Worm (Caenorhabditis elegans): ENCODE results near the gene F09E10.6.

Gene F09E10.6

DNA sequence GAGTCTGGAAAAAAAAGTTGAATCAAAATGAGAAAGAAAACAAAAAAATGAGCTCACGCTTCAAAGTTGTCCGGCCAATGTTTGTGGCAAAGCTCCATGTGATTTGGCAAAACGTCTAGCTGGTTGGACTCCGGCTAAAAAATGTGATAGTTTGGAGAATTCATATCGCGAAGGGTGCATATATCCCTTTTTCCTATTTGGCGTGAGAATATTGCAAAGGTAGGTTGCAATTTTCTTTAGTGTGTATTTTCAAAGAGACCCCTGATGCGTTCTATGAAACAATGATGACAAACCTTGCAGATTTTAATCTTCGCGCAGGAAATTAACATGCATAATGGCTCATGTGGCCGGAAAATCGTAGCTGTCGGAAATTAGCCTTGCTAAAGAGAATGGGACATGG is 5.3 kb downstream of the F09E10.6 start:
- TF ChIP-seq nhr-20 (tag; optimal IDR thresholded peaks at IDR 0.05) (no peak), nhr-47 (tag; optimal IDR thresholded peaks at IDR 0.05) (peak; percentile 58), snu-23 (GFP tag; optimal IDR thresholded peaks at IDR 0.05) (peak; percentile 51), unc-86 (tag; optimal IDR thresholded peaks at IDR 0.05) (no peak), dpl-1 (GFP tag; optimal IDR thresholded peaks at IDR 0.05) (no peak), ceh-82 (tag; optimal IDR thresholded peaks at IDR 0.05) (peak in 1 of 3 experiments; percentile 3), fkh-10 (GFP tag; optimal IDR thresholded peaks at IDR 0.05) (no peak), zag-1 (tag; optimal IDR thresholded peaks at IDR 0.05) (no peak), efl-1 (optimal IDR thresholded peaks at IDR 0.05) (no peak), efl-1 (GFP tag; optimal IDR thresholded peaks at IDR 0.05 in 1 of 2) (peak in 1 of 2 experiments; percentile 27), nhr-71 (tag; optimal IDR thresholded peaks at IDR 0.05) (peak; percentile 7), ets-5 (GFP tag; IDR thresholded peaks at IDR 0.05) (no peak), skn-1 (tag; optimal IDR thresholded peaks at IDR 0.05) (peak; percentile 23), rnt-1 (tag; optimal IDR thresholded peaks at IDR 0.05) (peak; percentile 13), nhr-90 (tag; optimal IDR thresholded peaks at IDR 0.05; ENCODE audit: poor library complexity) (peak; percentile 39), grh-1 (GFP tag; IDR thresholded peaks at IDR 0.05) (no peak), jun-1 (tag; optimal IDR thresholded peaks at IDR 0.05) (peak; percentile 17), fkh-4 (tag; optimal IDR thresholded peaks at IDR 0.05; ENCODE audit: borderline replicate concordance) (no peak), irx-1 (tag; optimal IDR thresholded peaks at IDR 0.05) (peak; percentile 3), vab-15 (tag; optimal IDR thresholded peaks at IDR 0.05) (no peak), nhr-77 (tag; optimal IDR thresholded peaks at IDR 0.05) (no peak), lin-35 (GFP tag; optimal IDR thresholded peaks at IDR 0.05) (peak in 1 of 2 experiments; percentile 4), lsy-2 (tag; optimal IDR thresholded peaks at IDR 0.05) (no peak)

DNA sequence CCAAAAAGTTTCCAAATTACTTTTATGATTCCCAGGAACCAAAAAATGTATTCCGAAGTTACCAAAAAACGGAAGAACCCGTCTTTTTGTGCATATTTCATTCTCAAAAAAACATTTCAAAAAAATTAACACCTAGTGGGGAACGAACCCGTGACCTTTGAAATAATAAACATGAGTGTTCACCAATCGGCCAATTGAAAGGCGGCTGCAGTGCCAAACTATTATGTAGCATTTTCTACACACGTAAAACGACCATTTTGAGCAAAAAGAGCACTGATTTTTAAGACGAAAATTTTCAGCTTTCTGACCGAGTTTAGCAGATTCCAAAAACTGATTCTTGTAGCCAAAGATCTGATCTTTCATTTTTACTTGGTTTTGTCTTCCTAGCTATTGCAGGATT is 6.4 kb downstream of the F09E10.6 start:
- TF ChIP-seq unc-30 (tag; optimal IDR thresholded peaks at IDR 0.05) (no peak), zag-1 (tag; optimal IDR thresholded peaks at IDR 0.05) (no peak), vab-15 (tag; optimal IDR thresholded peaks at IDR 0.05) (no peak), unc-98 (GFP tag; IDR thresholded peaks at IDR 0.05) (no peak), grh-1 (GFP tag; IDR thresholded peaks at IDR 0.05) (no peak), jun-1 (tag; optimal IDR thresholded peaks at IDR 0.05) (no peak), fos-1 (tag; optimal IDR thresholded peaks at IDR 0.05) (no peak), ceh-63 (GFP tag; optimal IDR thresholded peaks at IDR 0.05) (no peak), ztf-11 (tag; optimal IDR thresholded peaks at IDR 0.05) (no peak), nhr-47 (tag; optimal IDR thresholded peaks at IDR 0.05) (no peak), nhr-11 (tag; optimal IDR thresholded peaks at IDR 0.05) (no peak), aly-2 (tag; optimal IDR thresholded peaks at IDR 0.05) (no peak), ceh-82 (tag; optimal IDR thresholded peaks at IDR 0.05) (no peak), rnt-1 (tag; optimal IDR thresholded peaks at IDR 0.05) (no peak), sptf-1 (tag; optimal IDR thresholded peaks at IDR 0.05) (no peak), ces-1 (GFP tag; optimal IDR thresholded peaks at IDR 0.05) (no peak), nhr-20 (tag; optimal IDR thresholded peaks at IDR 0.05) (no peak), nhr-76 (tag; optimal IDR thresholded peaks at IDR 0.05) (no peak), ceh-90 (tag; optimal IDR thresholded peaks at IDR 0.05) (no peak)

DNA sequence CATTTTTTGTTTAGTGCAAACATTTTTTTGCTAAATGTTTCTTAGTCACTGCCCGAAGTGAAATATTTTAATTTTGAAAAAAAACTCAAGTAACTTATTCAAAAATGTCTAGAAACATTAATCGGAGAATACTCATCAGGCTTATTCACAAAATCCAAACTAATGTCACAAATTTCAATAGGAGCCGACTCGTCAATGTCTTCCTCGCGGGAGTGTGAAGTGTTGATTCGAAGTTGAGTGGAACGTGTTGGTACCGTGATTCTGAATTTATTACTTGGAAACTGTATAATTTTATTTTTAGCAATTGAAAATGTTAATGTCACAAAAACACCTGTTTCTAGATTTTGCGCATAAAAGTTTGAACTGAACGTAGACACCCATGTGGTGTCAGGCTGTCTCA is 7.9 kb downstream of the F09E10.6 start:
- TF ChIP-seq F16B12.6 (tag; optimal IDR thresholded peaks at IDR 0.05): no peak
- no peak for TF ChIP-seq ets-5 (GFP tag; IDR thresholded peaks at IDR 0.05)
- no peak for TF ChIP-seq efl-3 (GFP tag; optimal IDR thresholded peaks at IDR 0.05)

DNA sequence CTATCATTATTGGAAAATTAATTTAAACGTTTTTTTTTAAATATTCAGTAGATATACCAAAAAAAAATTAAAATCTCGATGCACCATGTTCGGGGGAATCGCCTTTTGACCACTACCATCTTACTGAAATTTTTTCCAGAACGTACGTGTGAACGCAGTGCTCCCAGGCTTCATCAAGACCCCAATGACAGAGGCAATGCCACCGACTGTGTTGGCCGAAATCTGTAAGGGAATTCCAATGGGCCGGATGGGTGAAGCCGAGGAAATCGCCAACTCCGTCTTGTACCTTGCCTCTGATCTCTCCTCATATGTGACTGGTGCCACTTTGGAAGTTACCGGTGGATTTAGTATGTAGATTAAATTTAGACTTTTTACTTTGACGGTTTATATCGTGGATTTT is 8.7 kb downstream of the F09E10.6 start:
- TF ChIP-seq nhr-19 (GFP tag; conservative IDR thresholded peaks at IDR 0.05): 0 out of 2 replicates have a peak, but pooled peaks have one; percentile 5
- no peak for TF ChIP-seq dsc-1 (tag; optimal IDR thresholded peaks at IDR 0.05)
